Fruit fly (Drosophila melanogaster) whole organism: ENCODE results near the gene CG10098.

Source experiments
- CG8478 ChIP-seq: fragments of >200 bp; optimal IDR thresholded peaks from 2 replicates; lab custom pipeline; 2018; ENCODE audit warnings: inconsistent platforms
- Dll ChIP-seq: fragments of >200 bp; optimal IDR thresholded peaks from 2 replicates; lab custom pipeline; 2017
- EcR ChIP-seq, 2 experiments: fragments of >200 bp; optimal IDR thresholded peaks; 2 replicates each; lab custom pipeline; 2017; ENCODE audit warnings: missing biosample characterization in 2 of 2, missing genetic modification characterization in 2 of 2, missing genetic modification reagents in 2 of 2
- pan ChIP-seq: fragments of >200 bp; optimal IDR thresholded peaks from 2 replicates; lab custom pipeline; 2017
- psq ChIP-seq: fragments of >200 bp; optimal IDR thresholded peaks from 2 replicates; lab custom pipeline; 2017
- usp ChIP-seq: fragments of >200 bp; optimal IDR thresholded peaks from 2 replicates; lab custom pipeline; 2017; ENCODE audit warnings: missing biosample characterization, missing genetic modification characterization, mixed read lengths

dm6 chr3R:7172978-7173377, 48.6 kb downstream of the CG10098 start:
- TF ChIP-seq psq (lab: Kevin White, UChicago) (no peak), pan (no peak), Dll (lab: Kevin White, UChicago) (no peak), usp (GFP tag; lab: Kevin White, UChicago) (no peak), CG8478 (lab: Kevin White, UChicago) (no peak), EcR (GFP tag; optimal IDR thresholded peaks at IDR 0.05; lab: Kevin White, UChicago) (no peak)
